Fruit fly (Drosophila melanogaster) whole organism, wandering third instar larva: ENCODE results near the gene PGAP2.

Experiments
- Hr78 ChIP-seq: fragments of >200 bp; optimal IDR thresholded peaks from 2 replicates; lab custom pipeline; 2017; ENCODE audit warnings: missing biosample characterization, missing genetic modification characterization
- Myc ChIP-seq: fragments of >200 bp; optimal IDR thresholded peaks from 2 replicates; lab custom pipeline; 2017
- Sp1 ChIP-seq: fragments of 200-800 bp; sonication (Bioruptor generic); optimal IDR thresholded peaks from 3 replicates; lab custom pipeline; 2019; ENCODE audit warnings: missing biosample characterization, mild to moderate bottlenecking, missing genetic modification characterization, moderate library complexity
- Vsx2 ChIP-seq: fragments of 200-300, 225-300 bp; sonication (Bioruptor generic); optimal IDR thresholded peaks from 2 replicates; lab custom pipeline; 2018; ENCODE audit warnings: missing biosample characterization, missing genetic modification characterization; ENCODE audit not compliant: partially characterized antibody
- dsf ChIP-seq: sonication (Bioruptor generic); optimal IDR thresholded peaks from 2 replicates; lab custom pipeline; 2016; ENCODE audit warnings: missing biosample characterization, missing genetic modification characterization, borderline replicate concordance
- lola ChIP-seq: fragments of >200 bp; optimal IDR thresholded peaks from 2 replicates; lab custom pipeline; 2017; ENCODE audit warnings: missing biosample characterization, missing genetic modification characterization
- psq ChIP-seq: fragments of 200-800 bp; sonication (Bioruptor generic); optimal IDR thresholded peaks from 3 replicates; lab custom pipeline; 2017; ENCODE audit warnings: missing biosample characterization, mild to moderate bottlenecking, missing genetic modification characterization, moderate library complexity
- usp ChIP-seq: fragments of >200 bp; optimal IDR thresholded peaks from 2 replicates; lab custom pipeline; 2017; ENCODE audit warnings: missing biosample characterization, missing genetic modification characterization

- TF ChIP-seq psq (GFP tag; lab: Kevin White, UChicago) (no peak), dsf (GFP tag; lab: Kevin White, UChicago) (no peak), lola (GFP tag; lab: Kevin White, UChicago) (no peak), usp (no peak), Myc (lab: Kevin White, UChicago) (no peak), Sp1 (GFP tag; lab: Kevin White, UChicago) (no peak), Vsx2 (GFP tag; lab: Kevin White, UChicago) (no peak), Hr78 (GFP tag; lab: Kevin White, UChicago) (no peak)
Measured at dm6 chr2L:843301-843700, 24.0 kb upstream of the PGAP2 start.
